Worm (Caenorhabditis elegans): ENCODE data around the gene scl-24.

DNA sequence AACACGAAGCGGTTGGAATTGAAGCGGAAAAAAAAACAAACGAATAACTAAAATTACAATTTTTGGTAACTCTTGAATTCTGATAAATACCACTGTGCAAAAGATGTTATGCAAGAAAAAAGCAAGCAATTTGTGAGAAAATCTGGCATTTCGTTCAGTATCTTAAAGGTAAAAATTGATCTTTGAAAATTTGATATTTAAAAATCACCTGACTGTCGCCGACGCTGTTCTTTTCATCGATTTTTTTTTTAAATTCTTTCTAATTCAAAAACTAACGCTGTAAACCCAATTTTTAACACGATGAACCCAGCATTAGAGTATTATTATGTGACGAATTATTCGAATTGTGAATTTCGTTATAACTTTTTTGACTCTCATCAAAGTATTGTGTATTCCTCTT is 12.4 kb upstream of the scl-24 start, which contains the start of gene srh-123:
- no peak for TF ChIP-seq lin-13 (GFP tag; optimal IDR thresholded peaks at IDR 0.05)
- TF ChIP-seq nhr-90 (tag; optimal IDR thresholded peaks at IDR 0.05; ENCODE audit: poor library complexity): no peak
- TF ChIP-seq ztf-11 (tag; optimal IDR thresholded peaks at IDR 0.05): no peak
- TF ChIP-seq elt-3 (tag; optimal IDR thresholded peaks at IDR 0.05): no peak

All from whole organism, L1 larva.